Fruit fly (Drosophila melanogaster) whole organism, adult: Measurements from ENCODE around the gene Root.

ENCODE experiments used
- CG11617 ChIP-seq: fragments of 200-800 bp; sonication (Bioruptor generic); optimal IDR thresholded peaks from 2 replicates; lab custom pipeline; 2017; ENCODE audit warnings: mild to moderate bottlenecking, missing biosample characterization, missing genetic modification reagents, missing genetic modification characterization
- CG12768 ChIP-seq: fragments of 200-800 bp; sonication (Bioruptor generic); optimal IDR thresholded peaks from 2 replicates; lab custom pipeline; 2017; ENCODE audit warnings: missing biosample characterization, missing genetic modification characterization, mild to moderate bottlenecking, moderate library complexity, missing genetic modification reagents
- CG1620 ChIP-seq: fragments of 200-800 bp; sonication (Bioruptor generic); optimal IDR thresholded peaks from 2 replicates; lab custom pipeline; 2016; ENCODE audit warnings: missing biosample characterization, missing genetic modification characterization
- CG33017 ChIP-seq: fragments of 200-800 bp; sonication (Bioruptor generic); optimal IDR thresholded peaks from 2 replicates; lab custom pipeline; 2018; ENCODE audit warnings: missing biosample characterization, mild to moderate bottlenecking, missing genetic modification characterization, moderate library complexity
- CG7101 ChIP-seq: fragments of 200-800 bp; sonication (Bioruptor generic); optimal IDR thresholded peaks from 2 replicates; lab custom pipeline; 2018; ENCODE audit warnings: missing biosample characterization, mild to moderate bottlenecking, missing genetic modification characterization, moderate library complexity
- Clk ChIP-seq: fragments of 200-800 bp; sonication (Bioruptor generic); optimal IDR thresholded peaks from 2 replicates; lab custom pipeline; 2017; ENCODE audit warnings: missing biosample characterization, missing genetic modification characterization
- Mnt ChIP-seq: fragments of 200-800 bp; sonication (Bioruptor generic); optimal IDR thresholded peaks from 2 replicates; lab custom pipeline; 2016; ENCODE audit warnings: missing biosample characterization, mild to moderate bottlenecking, missing genetic modification characterization
- bab1 ChIP-seq: fragments of 200-800 bp; sonication (Bioruptor generic); optimal IDR thresholded peaks from 3 replicates; lab custom pipeline; 2019; ENCODE audit warnings: missing biosample characterization, mild to moderate bottlenecking, missing genetic modification characterization, moderate library complexity
- cic ChIP-seq: fragments of 200-800 bp; sonication (Bioruptor generic); optimal IDR thresholded peaks from 2 replicates; lab custom pipeline; 2017; ENCODE audit warnings: missing biosample characterization, mild to moderate bottlenecking, missing genetic modification characterization, moderate library complexity
- ovo ChIP-seq: fragments of 200-800 bp; sonication (Bioruptor generic); optimal IDR thresholded peaks from 2 replicates; lab custom pipeline; 2016; ENCODE audit warnings: missing biosample characterization, missing genetic modification characterization

DNA sequence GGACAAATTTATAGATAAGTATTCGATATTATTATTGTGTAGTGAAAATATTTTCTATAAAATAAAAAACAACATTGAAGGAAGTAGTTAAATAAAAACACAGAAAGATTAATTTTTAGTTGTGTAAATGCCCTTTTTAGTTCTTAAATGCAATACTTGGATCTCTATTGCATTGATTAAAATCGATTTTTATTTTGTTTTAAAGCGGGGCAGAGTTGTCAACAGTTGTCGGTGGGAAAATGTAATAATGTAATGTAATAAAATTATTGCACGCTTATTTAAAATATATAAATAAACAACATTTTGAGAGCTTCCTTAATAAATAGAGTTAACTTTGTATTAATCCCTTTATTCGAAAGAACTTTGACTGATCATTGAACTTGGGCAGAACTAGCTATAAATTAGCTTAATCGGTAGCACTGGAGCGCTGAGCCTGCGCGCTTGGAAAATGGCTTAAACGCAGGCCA, 50.5 kb downstream of the Root start, which contains the start of gene Apc2:
- TF ChIP-seq CG33017 (tag; lab: Kevin White, UChicago), result peak; percentile 20
- peak; percentile 37 for TF ChIP-seq ovo (GFP tag; lab: Kevin White, UChicago)
- TF ChIP-seq bab1 (GFP tag; lab: Kevin White, UChicago), result peak; percentile 50
- TF ChIP-seq cic (GFP tag; lab: Kevin White, UChicago), result peak; percentile 12
- TF ChIP-seq CG11617 (GFP tag; lab: Kevin White, UChicago), result peak; percentile 81
- TF ChIP-seq CG1620 (GFP tag; lab: Kevin White, UChicago), result peak; percentile 26
- peak; percentile 46 for TF ChIP-seq CG12768 (GFP tag; lab: Kevin White, UChicago)
- no peak for TF ChIP-seq Clk (GFP tag; lab: Kevin White, UChicago)
- TF ChIP-seq CG7101 (tag; lab: Kevin White, UChicago), result peak; percentile 66
- no peak for TF ChIP-seq Mnt (GFP tag; lab: Kevin White, UChicago)
